Worm (Caenorhabditis elegans) whole organism, L3 larva: Measurements from ENCODE around the gene Y55F3AM.9.

ENCODE experiments used
- ama-1 ChIP-seq: fragments of 150-350 bp; optimal IDR thresholded peaks from 2 replicates; lab custom pipeline; 2018
- elt-2 ChIP-seq: sonication (generic microtip); optimal IDR thresholded peaks from 2 replicates; lab custom pipeline; 2016; ENCODE audit warnings: missing genetic modification reagents, mild to moderate bottlenecking, missing genetic modification characterization, missing compliant biosample characterization
- eor-1 ChIP-seq, 2 experiments: fragments of 150-350 bp; optimal IDR thresholded peaks; 2 replicates each; lab custom pipeline; 2014 to 2018; ENCODE audit warnings: missing biosample characterization in 2 of 2, missing genetic modification characterization in 2 of 2
- fos-1 ChIP-seq: fragments of 150-350 bp; optimal IDR thresholded peaks from 2 replicates; lab custom pipeline; 2014; ENCODE audit warnings: missing biosample characterization, missing genetic modification characterization
- lin-15B ChIP-seq: fragments of 150-350 bp; optimal IDR thresholded peaks from 2 replicates; lab custom pipeline; 2014; ENCODE audit warnings: missing biosample characterization, missing genetic modification characterization
- lin-39 ChIP-seq: fragments of 150-350 bp; optimal IDR thresholded peaks from 2 replicates; lab custom pipeline; 2018; ENCODE audit warnings: missing biosample characterization, missing genetic modification reagents, missing genetic modification characterization
- mdl-1 ChIP-seq: fragments of 150-350 bp; optimal IDR thresholded peaks from 2 replicates; lab custom pipeline; 2014; ENCODE audit warnings: missing biosample characterization, missing genetic modification characterization
- nhr-76 ChIP-seq: fragments of 150-350 bp; sonication (generic microtip); optimal IDR thresholded peaks from 5 replicates; lab custom pipeline; 2014; ENCODE audit warnings: missing biosample characterization, missing genetic modification characterization
- nhr-77 ChIP-seq: fragments of 150-350 bp; optimal IDR thresholded peaks from 2 replicates; lab custom pipeline; 2014; ENCODE audit warnings: missing biosample characterization, missing genetic modification characterization
- pha-4 ChIP-seq: fragments of 150-350 bp; optimal IDR thresholded peaks from 2 replicates; lab custom pipeline; 2014; ENCODE audit warnings: missing biosample characterization, missing genetic modification reagents, missing genetic modification characterization
- pqm-1 ChIP-seq: fragments of 150-350 bp; optimal IDR thresholded peaks from 2 replicates; lab custom pipeline; 2017; ENCODE audit warnings: missing biosample characterization, missing genetic modification characterization, inconsistent platforms
- unc-39 ChIP-seq: sonication (generic microtip); optimal IDR thresholded peaks from 4 replicates; lab custom pipeline; 2017; ENCODE audit warnings: missing biosample characterization, missing genetic modification characterization

- TF ChIP-seq eor-1 (tag; optimal IDR thresholded peaks at IDR 0.05; lab: Kevin White, UChicago) = no peak
- no peak for TF ChIP-seq mdl-1 (tag; lab: Kevin White, UChicago)
- no peak for TF ChIP-seq nhr-76
- no peak for TF ChIP-seq pha-4 (tag; lab: Kevin White, UChicago)
- no peak for TF ChIP-seq lin-39 (tag; lab: Kevin White, UChicago)
- no peak for TF ChIP-seq elt-2
- no peak for TF ChIP-seq ama-1 (lab: Kevin White, UChicago)
- TF ChIP-seq nhr-77 (tag; lab: Kevin White, UChicago) = no peak
- no peak for TF ChIP-seq unc-39 (tag; lab: Kevin White, UChicago)
- TF ChIP-seq pqm-1 = no peak
- TF ChIP-seq lin-15B (tag; lab: Kevin White, UChicago) = no peak
- TF ChIP-seq fos-1 (tag; lab: Kevin White, UChicago) = no peak
Measured at ce11 chrIV:1045683-1046082, 36.1 kb upstream of the Y55F3AM.9 start, which contains the start of gene srx-12.
